Worm (Caenorhabditis elegans): ENCODE data around the gene gei-13.

ce11 chrIII:9662266-9662959 lies 25.5 kb upstream of the gei-13 start:
- TF ChIP-seq med-1 (GFP tag; optimal IDR thresholded peaks at IDR 0.05; ENCODE audit: insufficient read depth) = no peak
- TF ChIP-seq ref-1 (GFP tag; conservative IDR thresholded peaks at IDR 0.05) = no peak
- TF ChIP-seq ztf-23 (GFP tag; IDR thresholded peaks at IDR 0.05) = no peak
